Worm (Caenorhabditis elegans) whole organism, young adult: ENCODE measurements around the gene srg-10.

Experiments used
- B0019.2 ChIP-seq: fragments of 200-800 bp; sonication (Bioruptor generic); conservative IDR thresholded peaks from 2 replicates; pipeline ENCODE4 v1.3.6; 2022; ENCODE audit warnings: missing genetic modification reagents, missing genetic modification characterization, missing compliant biosample characterization
- B0035.1 ChIP-seq: sonication (generic microtip); optimal IDR thresholded peaks from 2 replicates; lab custom pipeline; 2016; ENCODE audit warnings: missing genetic modification characterization, mild to moderate bottlenecking, missing compliant biosample characterization, missing genotype, missing genetic modification reagents
- B0336.3 ChIP-seq: fragments of 200-800 bp; sonication (Bioruptor generic); IDR thresholded peaks from 2 replicates; pipeline ENCODE4 v1.3.6; 2022; ENCODE audit warnings: missing genetic modification characterization, missing compliant biosample characterization
- C06A6.2 ChIP-seq: fragments of 200-800 bp; sonication (Bioruptor generic); conservative IDR thresholded peaks from 2 replicates; pipeline ENCODE4 v1.3.6; 2022; ENCODE audit warnings: missing genetic modification characterization, missing compliant biosample characterization
- F10E7.11 ChIP-seq: sonication (generic microtip); optimal IDR thresholded peaks from 2 replicates; lab custom pipeline; 2017; ENCODE audit warnings: mild to moderate bottlenecking, missing genetic modification characterization, moderate library complexity, missing compliant biosample characterization
- F23B12.7 ChIP-seq: sonication (generic microtip); optimal IDR thresholded peaks from 2 replicates; lab custom pipeline; 2017; ENCODE audit warnings: missing genetic modification characterization, mild to moderate bottlenecking, missing compliant biosample characterization, antibody characterized with exemption, moderate library complexity; ENCODE audit not compliant: insufficient read depth
- F55B11.4 ChIP-seq: sonication (generic microtip); optimal IDR thresholded peaks from 2 replicates; lab custom pipeline; 2016; ENCODE audit warnings: missing compliant biosample characterization, missing genetic modification characterization, borderline replicate concordance; ENCODE audit not compliant: insufficient read depth
- Y53F4B.3 ChIP-seq: fragments of 200-800 bp; sonication (Bioruptor generic); IDR thresholded peaks from 2 replicates; pipeline ENCODE4 v1.3.6; 2022; ENCODE audit warnings: missing genetic modification reagents, missing genetic modification characterization, missing compliant biosample characterization
- Y95B8A.8 ChIP-seq: fragments of 200-800 bp; sonication (Bioruptor generic); IDR thresholded peaks from 2 replicates; pipeline ENCODE4 v1.3.6; 2022; ENCODE audit warnings: missing genetic modification reagents, missing genetic modification characterization, missing compliant biosample characterization
- atf-7 ChIP-seq: sonication (generic microtip); optimal IDR thresholded peaks from 2 replicates; lab custom pipeline; 2017; ENCODE audit warnings: mild to moderate bottlenecking, missing genetic modification characterization, missing compliant biosample characterization
- attf-3 ChIP-seq: fragments of 200-800 bp; sonication (Bioruptor generic); conservative IDR thresholded peaks from 2 replicates; pipeline ENCODE4 v1.3.6; 2022; ENCODE audit warnings: missing genetic modification reagents, missing genetic modification characterization, missing compliant biosample characterization
- attf-5 ChIP-seq: fragments of 200-800 bp; sonication (Bioruptor generic); optimal IDR thresholded peaks from 2 replicates; lab custom pipeline; 2018; ENCODE audit warnings: mild to moderate bottlenecking, missing genetic modification characterization, missing compliant biosample characterization
- attf-6 ChIP-seq: fragments of 200-800 bp; sonication (Bioruptor generic); IDR thresholded peaks from 2 replicates; pipeline ENCODE4 v1.3.6; 2022; ENCODE audit warnings: missing genetic modification reagents, missing genetic modification characterization, missing compliant biosample characterization
- bed-2 ChIP-seq: fragments of 200-800 bp; sonication (Bioruptor generic); IDR thresholded peaks from 2 replicates; pipeline ENCODE4 v1.3.6; 2022; ENCODE audit warnings: missing genetic modification reagents, missing genetic modification characterization, missing compliant biosample characterization
- cebp-1 ChIP-seq, 2 experiments: fragments of 200-800 bp in 1 of 2; sonication (Bioruptor generic) in 1 of 2; sonication (generic microtip) in 1 of 2; IDR thresholded peaks in 1 of 2; optimal IDR thresholded peaks in 1 of 2; 2 replicates each; pipeline versions ENCODE4 v1.3.6 to Lab custom; 2017 to 2022; ENCODE audit warnings: missing compliant biosample characterization in 2 of 2, missing genetic modification characterization in 2 of 2, mild to moderate bottlenecking in 1 of 2, missing genetic modification reagents in 1 of 2, moderate library complexity in 1 of 2
- ceh-27 ChIP-seq: fragments of 200-800 bp; sonication (Bioruptor generic); optimal IDR thresholded peaks from 2 replicates; lab custom pipeline; 2018; ENCODE audit warnings: mild to moderate bottlenecking, missing genetic modification characterization, moderate library complexity, missing compliant biosample characterization
- ceh-91 ChIP-seq: fragments of 200-800 bp; sonication (Bioruptor generic); IDR thresholded peaks from 2 replicates; pipeline ENCODE4 v1.3.6; 2022; ENCODE audit warnings: missing genetic modification reagents, missing genetic modification characterization, missing compliant biosample characterization
- efl-1 ChIP-seq: fragments of 150-350 bp; optimal IDR thresholded peaks from 2 replicates; lab custom pipeline; 2014; ENCODE audit warnings: missing biosample characterization, missing genetic modification reagents, missing genetic modification characterization
- egl-18 ChIP-seq: fragments of 200-800 bp; sonication (Bioruptor generic); IDR thresholded peaks from 2 replicates; pipeline ENCODE4 v1.3.6; 2022; ENCODE audit warnings: missing genetic modification reagents, missing genetic modification characterization, missing compliant biosample characterization
- ets-4 ChIP-seq: fragments of 200-800 bp; sonication (Bioruptor generic); optimal IDR thresholded peaks from 2 replicates; lab custom pipeline; 2018; ENCODE audit warnings: mild to moderate bottlenecking, missing genetic modification characterization, missing compliant biosample characterization
- hlh-12 ChIP-seq: sonication (generic microtip); optimal IDR thresholded peaks from 2 replicates; lab custom pipeline; 2016; ENCODE audit warnings: missing genetic modification characterization, missing compliant biosample characterization
- hmg-1.2 ChIP-seq: fragments of 200-800 bp; sonication (Bioruptor generic); IDR thresholded peaks from 2 replicates; pipeline ENCODE4 v1.3.6; 2022; ENCODE audit warnings: missing genetic modification reagents, missing genetic modification characterization, missing compliant biosample characterization
- hmg-20 ChIP-seq: fragments of 200-800 bp; sonication (Bioruptor generic); IDR thresholded peaks from 2 replicates; pipeline ENCODE4 v1.3.6; 2022; ENCODE audit warnings: missing genetic modification reagents, missing genetic modification characterization, missing compliant biosample characterization
- let-526 ChIP-seq: fragments of 200-800 bp; sonication (Bioruptor generic); IDR thresholded peaks from 2 replicates; pipeline ENCODE4 v1.3.6; 2022; ENCODE audit warnings: missing genetic modification reagents, missing genetic modification characterization, missing compliant biosample characterization
- lir-1 ChIP-seq: fragments of 200-800 bp; sonication (Bioruptor generic); conservative IDR thresholded peaks from 2 replicates; pipeline ENCODE4 v1.3.6; 2022; ENCODE audit warnings: missing genetic modification reagents, missing genetic modification characterization, missing compliant biosample characterization
- lsl-1 ChIP-seq: fragments of 200-800 bp; sonication (Bioruptor generic); optimal IDR thresholded peaks from 2 replicates; lab custom pipeline; 2018; ENCODE audit warnings: mild to moderate bottlenecking, missing genetic modification characterization, moderate library complexity, missing compliant biosample characterization
- madf-8 ChIP-seq: fragments of 200-800 bp; sonication (Bioruptor generic); conservative IDR thresholded peaks from 2 replicates; pipeline ENCODE4 v1.3.6; 2022; ENCODE audit warnings: missing genetic modification reagents, missing genetic modification characterization, missing compliant biosample characterization
- nfyb-1 ChIP-seq: fragments of 200-800 bp; sonication (Bioruptor generic); IDR thresholded peaks from 2 replicates; pipeline ENCODE4 v1.3.6; 2022; ENCODE audit warnings: missing genetic modification reagents, missing genetic modification characterization, missing compliant biosample characterization
- nhr-27 ChIP-seq: fragments of 200-800 bp; sonication (Bioruptor generic); optimal IDR thresholded peaks from 2 replicates; lab custom pipeline; 2018; ENCODE audit warnings: mild to moderate bottlenecking, missing genetic modification characterization, moderate library complexity, missing compliant biosample characterization
- nhr-80 ChIP-seq: sonication (generic microtip); optimal IDR thresholded peaks from 2 replicates; lab custom pipeline; 2016; ENCODE audit warnings: missing genetic modification characterization, missing compliant biosample characterization
- rcor-1 ChIP-seq: fragments of 200-800 bp; sonication (Bioruptor generic); IDR thresholded peaks from 2 replicates; pipeline ENCODE4 v1.3.6; 2022; ENCODE audit warnings: missing genetic modification reagents, missing genetic modification characterization, missing compliant biosample characterization
- sea-2 ChIP-seq: fragments of 200-800 bp; sonication (Bioruptor generic); IDR thresholded peaks from 2 replicates; pipeline ENCODE4 v1.3.6; 2022; ENCODE audit warnings: missing genetic modification characterization, missing compliant biosample characterization
- snpc-4 ChIP-seq, 5 experiments: fragments of 150-350 bp in 1 of 5; sonication (generic microtip) in 4 of 5; optimal IDR thresholded peaks; 2 replicates each; lab custom pipeline; 2014 to 2018; ENCODE audit warnings: missing genetic modification characterization in 5 of 5, missing biosample characterization in 3 of 5, antibody characterized with exemption in 2 of 5, mild to moderate bottlenecking in 2 of 5, missing compliant biosample characterization in 2 of 5, missing genotype in 2 of 5, moderate library complexity in 2 of 5, missing genetic modification reagents in 1 of 5
- tlf-1 ChIP-seq: fragments of 200-800 bp; sonication (Bioruptor generic); optimal IDR thresholded peaks from 2 replicates; lab custom pipeline; 2018; ENCODE audit warnings: mild to moderate bottlenecking, missing genetic modification characterization, missing compliant biosample characterization
- unc-62 ChIP-seq: fragments of 150-350 bp; optimal IDR thresholded peaks from 2 replicates; lab custom pipeline; 2014; ENCODE audit warnings: missing biosample characterization, missing genetic modification reagents, missing genetic modification characterization
- ztf-22 ChIP-seq: fragments of 200-800 bp; sonication (Bioruptor generic); optimal IDR thresholded peaks from 2 replicates; lab custom pipeline; 2018; ENCODE audit warnings: mild to moderate bottlenecking, missing genetic modification characterization, moderate library complexity, missing compliant biosample characterization
- ztf-26 ChIP-seq: sonication (generic microtip); optimal IDR thresholded peaks from 2 replicates; lab custom pipeline; 2017; ENCODE audit warnings: missing genetic modification characterization, missing compliant biosample characterization
- ztf-28 ChIP-seq: fragments of 200-800 bp; sonication (Bioruptor generic); IDR thresholded peaks from 2 replicates; pipeline ENCODE4 v1.3.6; 2022; ENCODE audit warnings: missing genetic modification reagents, missing genetic modification characterization, missing compliant biosample characterization

Gene srg-10

DNA sequence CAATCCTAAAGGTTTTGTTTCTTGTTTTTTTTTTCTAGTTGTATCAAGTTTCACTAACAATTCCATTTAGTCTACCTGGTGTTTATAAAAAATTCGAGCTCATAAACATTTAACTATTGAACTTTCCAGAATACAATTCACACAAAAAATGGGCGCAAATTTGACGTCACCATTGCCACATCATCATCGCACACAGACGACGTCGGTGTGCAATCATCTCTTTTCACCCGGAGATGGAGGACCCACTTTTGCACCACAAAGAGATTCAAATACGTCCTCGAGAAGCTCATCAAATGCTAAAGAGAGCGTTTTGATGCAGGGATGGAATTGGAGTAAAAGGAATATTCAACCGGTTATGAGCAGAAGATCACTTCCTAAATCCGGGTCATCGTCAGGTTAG is 18.1 kb upstream of the srg-10 start:
- TF ChIP-seq atf-7 (tag; lab: Kevin White, UChicago) (no peak), ceh-91 (GFP tag; lab: Robert Waterston, UW) (no peak), ceh-27 (peak; percentile 72), ets-4 (GFP tag; lab: Kevin White, UChicago) (no peak)
- TF ChIP-seq, all 124 proteins: peak for 1

DNA sequence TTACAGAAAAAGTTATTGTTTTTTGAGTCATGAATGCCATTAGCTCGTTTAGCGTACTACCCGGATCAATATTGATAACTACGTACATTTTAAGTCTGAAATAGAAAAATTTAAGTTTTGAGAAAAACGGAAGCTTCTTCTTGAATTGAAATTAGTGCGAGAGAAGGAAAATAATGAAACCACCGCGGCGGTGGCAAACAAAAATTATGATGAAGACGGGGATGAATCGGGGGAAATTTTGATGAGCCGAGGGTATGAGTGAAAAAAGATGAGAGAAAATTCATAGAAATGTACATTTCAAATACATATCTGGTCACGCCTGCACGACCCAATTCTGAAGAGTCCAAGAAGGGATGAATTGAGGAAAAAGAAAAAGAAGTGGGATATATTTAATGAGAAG is 12.3 kb upstream of the srg-10 start, which contains the start of gene T23F11.4:
T23F11.4 (minus strand) TSS at position 101 of the 400 bp plus-strand sequence.
- TF ChIP-seq lsl-1 (GFP tag; lab: Kevin White, UChicago) (no peak), rcor-1 (GFP tag; lab: Robert Waterston, UW) (no peak), ztf-22 (GFP tag; lab: Kevin White, UChicago) (no peak), snpc-4 (GFP tag; optimal IDR thresholded peaks at IDR 0.05; lab: Kevin White, UChicago) (no peak), snpc-4 (tag; optimal IDR thresholded peaks at IDR 0.05; lab: Kevin White, UChicago) (no peak), B0035.1 (tag; lab: Kevin White, UChicago) (no peak), B0336.3 (no peak), efl-1 (GFP tag; lab: Kevin White, UChicago) (no peak), cebp-1 (GFP tag; IDR thresholded peaks at IDR 0.05; lab: Robert Waterston, UW) (no peak), cebp-1 (tag; optimal IDR thresholded peaks at IDR 0.05; lab: Kevin White, UChicago) (no peak), let-526 (no peak), Y95B8A.8 (GFP tag; lab: Robert Waterston, UW) (no peak), hlh-12 (tag; lab: Kevin White, UChicago) (no peak)

DNA sequence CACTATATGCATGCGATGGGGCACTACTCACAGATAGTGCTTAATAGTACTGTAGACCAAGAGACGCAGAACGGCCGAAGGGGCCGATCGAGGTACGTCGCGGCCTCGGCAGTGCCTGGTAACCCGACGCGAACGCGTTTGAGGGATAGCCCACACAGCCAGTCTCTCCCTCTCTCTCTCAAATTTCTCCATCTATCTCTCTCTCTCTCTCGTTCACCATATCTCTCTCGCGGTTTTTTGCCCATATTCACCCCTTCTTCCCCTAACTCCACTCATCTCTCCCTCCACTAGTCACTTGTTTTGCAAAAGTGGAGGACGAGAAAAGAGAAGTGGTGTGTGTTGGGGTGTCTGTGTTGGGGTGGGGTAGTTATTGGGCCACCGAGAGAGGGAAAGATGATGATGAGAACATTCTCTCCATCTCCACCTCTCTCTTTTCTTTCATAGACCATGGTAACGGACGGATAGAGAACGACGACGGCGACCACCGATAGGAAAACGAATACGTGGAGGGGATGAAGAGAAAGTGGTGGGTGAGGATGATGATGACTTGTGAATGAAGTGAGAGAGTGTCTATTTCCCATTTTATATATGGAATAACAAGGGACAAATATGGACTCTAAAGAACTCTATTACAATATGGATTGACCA is 10.7 kb upstream of the srg-10 start:
- TF ChIP-seq nfyb-1 (GFP tag; lab: Robert Waterston, UW) (no peak), hmg-1.2 (GFP tag; lab: Robert Waterston, UW) (peak; percentile 54; the same call in 1 of the 2 replicates), attf-6 (GFP tag; lab: Robert Waterston, UW) (no peak), attf-5 (GFP tag; lab: Kevin White, UChicago) (peak; percentile 6), ceh-27 (peak; percentile 86), lir-1 (GFP tag; lab: Robert Waterston, UW) (peak; percentile 26; the same call in 1 of the 2 replicates)

DNA sequence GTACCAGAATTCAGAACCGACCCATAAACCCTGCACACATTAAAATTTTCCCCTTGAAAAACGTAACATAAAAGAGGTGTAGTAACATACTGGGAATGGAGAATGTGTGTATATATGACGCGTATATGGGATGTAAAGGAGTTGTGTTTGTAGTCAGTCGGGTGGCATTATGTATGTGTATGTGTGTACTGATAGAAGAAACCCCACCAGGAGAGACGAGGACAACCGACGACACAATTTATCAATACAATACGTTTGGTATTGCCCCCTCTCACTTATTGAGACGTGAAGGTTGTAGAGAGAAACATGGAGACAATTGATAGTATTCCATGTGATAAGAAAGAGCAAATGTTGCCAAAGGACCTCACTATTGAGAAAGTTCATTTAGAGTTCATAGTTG is 9.5 kb upstream of the srg-10 start:
- TF ChIP-seq ztf-28 (GFP tag; lab: Robert Waterston, UW) = no peak
- no peak for TF ChIP-seq unc-62 (GFP tag; lab: Kevin White, UChicago)
- TF ChIP-seq lsl-1 (GFP tag; lab: Kevin White, UChicago) = no peak
- no peak for TF ChIP-seq lir-1 (GFP tag; lab: Robert Waterston, UW)
- peak; percentile 23 for TF ChIP-seq nhr-80
- no peak for TF ChIP-seq B0019.2 (GFP tag; lab: Robert Waterston, UW)
- TF ChIP-seq C06A6.2 (GFP tag; lab: Robert Waterston, UW) = no peak
- no peak for TF ChIP-seq nhr-27 (tag; lab: Kevin White, UChicago)
- TF ChIP-seq, all 124 proteins: peak for 1

DNA sequence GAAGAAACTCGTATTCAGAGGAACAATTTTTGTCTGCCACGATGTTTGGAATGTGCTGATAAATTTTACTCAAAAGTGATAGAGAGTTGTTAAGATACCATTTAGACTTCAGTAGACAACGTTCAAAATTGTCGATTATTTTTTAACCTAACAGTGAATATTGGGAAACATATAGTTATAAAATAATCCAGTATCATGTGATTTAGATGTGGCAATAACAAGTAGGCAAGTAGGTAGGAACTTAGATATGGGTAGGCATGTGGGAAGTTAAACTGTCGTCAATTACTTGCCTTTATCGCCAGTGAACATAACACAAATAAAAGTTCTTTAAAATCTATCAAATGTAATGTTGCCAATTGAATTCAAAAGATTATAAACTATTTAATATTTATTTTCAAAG is 6.1 kb upstream of the srg-10 start, which contains the start of gene T23F11.11:
T23F11.11 (minus strand) TSS at position 101 of the 400 bp plus-strand sequence.
- TF ChIP-seq hmg-20 (GFP tag; lab: Robert Waterston, UW) (no peak), F10E7.11 (tag; lab: Kevin White, UChicago) (no peak), nhr-80 (no peak), madf-8 (GFP tag; lab: Robert Waterston, UW) (no peak), ztf-22 (GFP tag; lab: Kevin White, UChicago) (no peak), F23B12.7 (tag; lab: Kevin White, UChicago) (no peak), ztf-26 (no peak), tlf-1 (no peak), bed-2 (GFP tag; lab: Robert Waterston, UW) (no peak), attf-3 (GFP tag; lab: Robert Waterston, UW) (no peak), Y53F4B.3 (no peak), egl-18 (GFP tag; lab: Robert Waterston, UW) (no peak), F55B11.4 (no peak), sea-2 (GFP tag; lab: Robert Waterston, UW) (no peak)
- TF ChIP-seq, all 124 proteins: peak for 0
